Worm (Caenorhabditis elegans): ENCODE results near the gene cwn-1.

DNA sequence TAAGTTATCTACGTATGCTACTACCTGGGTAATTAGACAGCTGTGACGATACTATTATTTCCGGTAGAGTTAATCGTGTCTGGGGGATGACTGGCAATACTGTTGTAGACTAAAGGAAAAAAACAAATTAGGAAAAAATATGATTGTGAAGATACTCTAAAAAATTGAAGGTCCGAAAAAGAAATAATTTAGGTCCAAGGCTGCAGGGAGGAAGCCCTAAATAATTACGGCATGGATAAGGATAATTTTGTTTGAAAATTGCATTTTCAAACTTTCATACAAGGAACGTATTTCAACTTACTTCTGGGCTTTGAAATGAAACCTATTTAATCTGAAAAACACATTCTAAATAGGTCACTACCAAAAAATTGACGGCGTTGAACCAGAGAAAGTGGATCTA is 4.5 kb downstream of the cwn-1 start, which contains the start of gene srd-3:
- no peak for TF ChIP-seq tbx-2 (tag; optimal IDR thresholded peaks at IDR 0.05)
- TF ChIP-seq dmd-4 (tag; optimal IDR thresholded peaks at IDR 0.05; ENCODE audit: borderline replicate concordance) = no peak
- TF ChIP-seq ama-1 (optimal IDR thresholded peaks at IDR 0.05) = no peak
- TF ChIP-seq lim-6 (tag; optimal IDR thresholded peaks at IDR 0.05) = no peak
- TF ChIP-seq ahr-1 (tag; optimal IDR thresholded peaks at IDR 0.05) = no peak
